Fruit fly (Drosophila melanogaster) whole organism, embryonic: ENCODE measurements around the gene foxo.

Experiments used
- Asciz ChIP-seq: fragments of 200-800 bp; sonication (Bioruptor generic); optimal IDR thresholded peaks from 2 replicates; lab custom pipeline; 2017; ENCODE audit warnings: missing biosample characterization, mild to moderate bottlenecking, missing genetic modification characterization, missing genetic modification reagents
- B-H2 ChIP-seq: fragments of 200-800 bp; sonication (Bioruptor generic); optimal IDR thresholded peaks from 2 replicates; lab custom pipeline; 2018; ENCODE audit warnings: missing biosample characterization, mild to moderate bottlenecking, missing genetic modification characterization
- Bgb ChIP-seq: fragments of 200-800 bp; sonication (Bioruptor generic); IDR thresholded peaks from 2 replicates; pipeline ENCODE4 v1.3.6; 2022; ENCODE audit warnings: missing biosample characterization, missing genetic modification characterization; ENCODE audit not compliant: partially characterized antibody
- Bteb2 ChIP-seq: fragments of 200-800 bp; sonication (Bioruptor generic); optimal IDR thresholded peaks from 2 replicates; lab custom pipeline; 2016; ENCODE audit warnings: missing biosample characterization, missing genetic modification characterization
- CG10979 ChIP-seq: fragments of 200-800 bp; sonication (Bioruptor generic); optimal IDR thresholded peaks from 2 replicates; lab custom pipeline; 2018; ENCODE audit warnings: missing biosample characterization, mild to moderate bottlenecking, missing genetic modification characterization, moderate library complexity
- CG11504 ChIP-seq: fragments of 200-800 bp; sonication (Bioruptor generic); optimal IDR thresholded peaks from 3 replicates; lab custom pipeline; 2019; ENCODE audit warnings: missing biosample characterization, mild to moderate bottlenecking, missing genetic modification characterization, moderate library complexity
- CG12659 ChIP-seq: fragments of 200-800 bp; sonication (Bioruptor generic); optimal IDR thresholded peaks from 3 replicates; lab custom pipeline; 2017; ENCODE audit warnings: mild to moderate bottlenecking, missing biosample characterization, missing genetic modification reagents, missing genetic modification characterization
- CG12744 ChIP-seq: fragments of 200-800 bp; sonication (Bioruptor generic); optimal IDR thresholded peaks from 2 replicates; lab custom pipeline; 2016; ENCODE audit warnings: missing biosample characterization, missing genetic modification characterization
- CG12942 ChIP-seq: fragments of 200-800 bp; sonication (Bioruptor generic); optimal IDR thresholded peaks from 3 replicates; lab custom pipeline; 2016; ENCODE audit warnings: missing biosample characterization, missing genetic modification characterization
- CG15073 ChIP-seq: fragments of 200-800 bp; sonication (Bioruptor generic); optimal IDR thresholded peaks from 2 replicates; lab custom pipeline; 2016; ENCODE audit warnings: missing biosample characterization, missing genetic modification characterization
- CG15696 ChIP-seq: fragments of 200-800 bp; sonication (Bioruptor generic); optimal IDR thresholded peaks from 2 replicates; lab custom pipeline; 2019; ENCODE audit warnings: missing biosample characterization, mild to moderate bottlenecking, missing genetic modification characterization, moderate library complexity
- CG1602 ChIP-seq: fragments of 200-800 bp; sonication (Bioruptor generic); optimal IDR thresholded peaks from 3 replicates; lab custom pipeline; 2016; ENCODE audit warnings: missing biosample characterization, missing genetic modification characterization
- CG16779 ChIP-seq: fragments of 200-800 bp; sonication (Bioruptor generic); IDR thresholded peaks from 2 replicates; pipeline ENCODE4 v1.3.6; 2022; ENCODE audit warnings: missing biosample characterization, missing genetic modification characterization
- CG17912 ChIP-seq: fragments of 200-800 bp; sonication (Bioruptor generic); optimal IDR thresholded peaks from 2 replicates; lab custom pipeline; 2018; ENCODE audit warnings: missing biosample characterization, mild to moderate bottlenecking, missing genetic modification characterization
- CG34376 ChIP-seq: fragments of 200-800 bp; sonication (Bioruptor generic); optimal IDR thresholded peaks from 2 replicates; lab custom pipeline; 2018; ENCODE audit warnings: missing biosample characterization, mild to moderate bottlenecking, missing genetic modification characterization
- CG3995 ChIP-seq: fragments of 200-800 bp; sonication (Bioruptor generic); optimal IDR thresholded peaks from 3 replicates; lab custom pipeline; 2016; ENCODE audit warnings: missing biosample characterization, missing genetic modification characterization
- CG4730 ChIP-seq: fragments of 200-800 bp; sonication (Bioruptor generic); IDR thresholded peaks from 2 replicates; pipeline ENCODE4 v1.3.6; 2022; ENCODE audit warnings: missing biosample characterization, missing genetic modification characterization
- CG5953 ChIP-seq: fragments of 200-800 bp; sonication (Bioruptor generic); IDR thresholded peaks from 2 replicates; pipeline ENCODE4 v1.3.6; 2022; ENCODE audit warnings: missing biosample characterization, missing genetic modification characterization
- CG6683 ChIP-seq: fragments of 200-800 bp; sonication (Bioruptor generic); optimal IDR thresholded peaks from 2 replicates; lab custom pipeline; 2017; ENCODE audit warnings: missing biosample characterization, mild to moderate bottlenecking, missing genetic modification characterization, missing genetic modification reagents
- CG6791 ChIP-seq: fragments of 200-800 bp; sonication (Bioruptor generic); IDR thresholded peaks from 3 replicates; pipeline ENCODE4 v1.3.6; 2022; ENCODE audit warnings: missing biosample characterization, missing genetic modification characterization; ENCODE audit not compliant: partially characterized antibody
- CG6854 ChIP-seq: fragments of 200-800 bp; sonication (Bioruptor generic); optimal IDR thresholded peaks from 3 replicates; lab custom pipeline; 2017; ENCODE audit warnings: missing biosample characterization, mild to moderate bottlenecking, missing genetic modification characterization
- CG8765 ChIP-seq: fragments of 200-800 bp; sonication (Bioruptor generic); IDR thresholded peaks from 2 replicates; pipeline ENCODE4 v1.3.6; 2022; ENCODE audit warnings: missing biosample characterization, missing genetic modification characterization
- CG8944 ChIP-seq: fragments of 200-800 bp; sonication (Bioruptor generic); optimal IDR thresholded peaks from 3 replicates; lab custom pipeline; 2016; ENCODE audit warnings: missing biosample characterization, missing genetic modification characterization
- CG9797 ChIP-seq: fragments of 200-800 bp; sonication (Bioruptor generic); optimal IDR thresholded peaks from 3 replicates; lab custom pipeline; 2018; ENCODE audit warnings: missing biosample characterization, mild to moderate bottlenecking, missing genetic modification characterization
- Elba2 ChIP-seq: fragments of 200-800 bp; sonication (Bioruptor generic); optimal IDR thresholded peaks from 3 replicates; lab custom pipeline; 2016; ENCODE audit warnings: missing biosample characterization, missing genetic modification characterization
- Ets65A ChIP-seq: fragments of 200-800 bp; sonication (Bioruptor generic); peaks from one replicate; lab custom pipeline; 2016; ENCODE audit warnings: missing biosample characterization, missing genetic modification characterization
- Fer3 ChIP-seq: fragments of 200-800 bp; sonication (Bioruptor generic); optimal IDR thresholded peaks from 2 replicates; lab custom pipeline; 2018; ENCODE audit warnings: missing biosample characterization, mild to moderate bottlenecking, missing genetic modification characterization, moderate library complexity
- Hand ChIP-seq: fragments of 200-800 bp; sonication (Bioruptor generic); optimal IDR thresholded peaks from 2 replicates; lab custom pipeline; 2017; ENCODE audit warnings: mild to moderate bottlenecking, missing biosample characterization, missing genetic modification reagents, missing genetic modification characterization
- Lim3 ChIP-seq: fragments of 200-800 bp; sonication (Bioruptor generic); IDR thresholded peaks from 2 replicates; pipeline ENCODE4 v1.3.6; 2022; ENCODE audit warnings: missing biosample characterization, missing genetic modification characterization
- Nf-YA ChIP-seq: fragments of 200-800 bp; sonication (Bioruptor generic); IDR thresholded peaks from 2 replicates; pipeline ENCODE4 v1.3.6; 2022; ENCODE audit warnings: missing biosample characterization, missing genetic modification characterization
- ato ChIP-seq: fragments of 200-800 bp; sonication (Bioruptor generic); IDR thresholded peaks from 2 replicates; pipeline ENCODE4 v1.3.6; 2022; ENCODE audit warnings: missing biosample characterization, missing genetic modification characterization; ENCODE audit not compliant: partially characterized antibody
- chinmo ChIP-seq: fragments of 200-800 bp; sonication (Bioruptor generic); IDR thresholded peaks from 4 replicates; pipeline ENCODE4 v1.3.6; 2022; ENCODE audit warnings: missing biosample characterization, missing genetic modification characterization; ENCODE audit not compliant: partially characterized antibody
- chm ChIP-seq: fragments of 200-800 bp; sonication (Bioruptor generic); IDR thresholded peaks from 2 replicates; pipeline ENCODE4 v1.3.6; 2022; ENCODE audit warnings: missing biosample characterization, missing genetic modification characterization
- crc ChIP-seq: fragments of 200-800 bp; sonication (Bioruptor generic); optimal IDR thresholded peaks from 2 replicates; lab custom pipeline; 2016; ENCODE audit warnings: missing biosample characterization, missing genetic modification characterization
- eve ChIP-seq, 2 experiments: fragments of >200 bp; optimal IDR thresholded peaks; 2 replicates each; lab custom pipeline; 2017; ENCODE audit warnings: missing biosample characterization in 2 of 2, missing genetic modification characterization in 2 of 2
- fd102C ChIP-seq: fragments of 200-800 bp; sonication (Bioruptor generic); optimal IDR thresholded peaks from 2 replicates; lab custom pipeline; 2018; ENCODE audit warnings: missing biosample characterization, mild to moderate bottlenecking, missing genetic modification characterization, moderate library complexity
- fd64A ChIP-seq: fragments of 200-800 bp; sonication (Bioruptor generic); optimal IDR thresholded peaks from 3 replicates; lab custom pipeline; 2018; ENCODE audit warnings: missing biosample characterization, mild to moderate bottlenecking, missing genetic modification characterization
- ftz-f1 ChIP-seq: fragments of 200-800 bp; sonication (Bioruptor generic); optimal IDR thresholded peaks from 2 replicates; lab custom pipeline; 2016; ENCODE audit warnings: missing biosample characterization, missing genetic modification characterization
- hth ChIP-seq: fragments of >200 bp; optimal IDR thresholded peaks from 2 replicates; lab custom pipeline; 2017; ENCODE audit warnings: inconsistent platforms
- jumu ChIP-seq: fragments of 200-800 bp; sonication (Bioruptor generic); optimal IDR thresholded peaks from 3 replicates; lab custom pipeline; 2016; ENCODE audit warnings: missing biosample characterization, missing genetic modification characterization
- ken ChIP-seq: fragments of 200-800 bp; sonication (Bioruptor generic); IDR thresholded peaks from 3 replicates; pipeline ENCODE4 v1.3.6; 2022; ENCODE audit warnings: missing biosample characterization, missing genetic modification characterization
- luna ChIP-seq: fragments of 200-800 bp; sonication (Bioruptor generic); optimal IDR thresholded peaks from 2 replicates; lab custom pipeline; 2016; ENCODE audit warnings: missing biosample characterization, missing genetic modification characterization
- nmo ChIP-seq: fragments of 200-800 bp; sonication (Bioruptor generic); optimal IDR thresholded peaks from 2 replicates; lab custom pipeline; 2018; ENCODE audit warnings: missing biosample characterization, mild to moderate bottlenecking, missing genetic modification characterization, moderate library complexity
- p53 ChIP-seq: fragments of 200-800 bp; sonication (Bioruptor generic); optimal IDR thresholded peaks from 2 replicates; lab custom pipeline; 2016; ENCODE audit warnings: missing biosample characterization, missing genetic modification characterization
- pum ChIP-seq: fragments of 200-800 bp; sonication (Bioruptor generic); optimal IDR thresholded peaks from 2 replicates; lab custom pipeline; 2016; ENCODE audit warnings: missing biosample characterization, missing genetic modification characterization
- slbo ChIP-seq: fragments of 200-800 bp; sonication (Bioruptor generic); IDR thresholded peaks from 2 replicates; pipeline ENCODE4 v1.3.6; 2022; ENCODE audit warnings: missing biosample characterization, missing genetic modification characterization
- stwl ChIP-seq: fragments of 200-800 bp; sonication (Bioruptor generic); optimal IDR thresholded peaks from 3 replicates; lab custom pipeline; 2018; ENCODE audit warnings: missing biosample characterization, mild to moderate bottlenecking, missing genetic modification characterization, moderate library complexity
- usp ChIP-seq: fragments of >200 bp; optimal IDR thresholded peaks from 2 replicates; lab custom pipeline; 2017; ENCODE audit warnings: missing biosample characterization, missing genetic modification characterization
- vnd ChIP-seq: fragments of 200-800 bp; sonication (Bioruptor generic); IDR thresholded peaks from 3 replicates; pipeline ENCODE4 v1.3.6; 2022; ENCODE audit warnings: missing biosample characterization, missing genetic modification characterization; ENCODE audit not compliant: partially characterized antibody
- wdn ChIP-seq: fragments of 200-800 bp; sonication (Bioruptor generic); IDR thresholded peaks from 2 replicates; pipeline ENCODE4 v1.3.6; 2022; ENCODE audit warnings: missing biosample characterization, missing genetic modification characterization

foxo gene

dm6 chr3R:14088887-14089567, 32.3 kb downstream of the foxo start, which contains the start of gene Npc2b (continued):
- TF ChIP-seq usp (GFP tag; lab: Kevin White, UChicago) (no peak), CG17912 (no peak), luna (no peak), CG15696 (tag; lab: Kevin White, UChicago) (peak; percentile 52), Fer3 (tag; lab: Kevin White, UChicago) (peak; percentile 55), CG10979 (tag; lab: Kevin White, UChicago) (peak; percentile 56), ftz-f1 (GFP tag; lab: Kevin White, UChicago) (no peak), Bteb2 (GFP tag; lab: Kevin White, UChicago) (peak; percentile 4), Elba2 (no peak), CG16779 (no peak; the same call in 1 of the 2 replicates), vnd (GFP tag; lab: Robert Waterston, UW) (no peak), CG8944 (GFP tag; lab: Kevin White, UChicago) (peak; percentile 62), p53 (GFP tag; lab: Kevin White, UChicago) (no peak), ken (GFP tag; lab: Robert Waterston, UW) (peak; percentile 50; the same call in 2 of the 3 replicates), CG6854 (GFP tag; lab: Kevin White, UChicago) (no peak), stwl (tag; lab: Kevin White, UChicago) (peak; percentile 85), hth (no peak), CG11504 (peak; percentile 74), CG4730 (GFP tag; lab: Robert Waterston, UW) (peak; percentile 5; the same call in 1 of the 2 replicates), fd64A (GFP tag; lab: Kevin White, UChicago) (no peak), CG15073 (GFP tag; lab: Kevin White, UChicago) (no peak), fd102C (peak; percentile 31), ato (GFP tag; lab: Robert Waterston, UW) (no peak), chinmo (GFP tag; lab: Robert Waterston, UW) (no peak), CG12659 (GFP tag; lab: Kevin White, UChicago) (peak; percentile 34), Lim3 (GFP tag; lab: Robert Waterston, UW) (no peak), eve (GFP tag; optimal IDR thresholded peaks at IDR 0.05; lab: Kevin White, UChicago) (peak in 1 of 2 experiments; percentile 37), CG3995 (GFP tag; lab: Kevin White, UChicago) (no peak), CG34376 (no peak), CG1602 (GFP tag; lab: Kevin White, UChicago) (peak; percentile 71), nmo (GFP tag; lab: Kevin White, UChicago) (peak; percentile 70), B-H2 (GFP tag; lab: Kevin White, UChicago) (peak; percentile 26), jumu (GFP tag; lab: Kevin White, UChicago) (no peak), Ets65A (GFP tag; lab: Kevin White, UChicago) (peak; percentile 94), CG6791 (GFP tag; lab: Robert Waterston, UW) (peak; percentile 53; the same call in 1 of the 3 replicates), CG6683 (GFP tag; lab: Kevin White, UChicago) (peak; percentile 23), Asciz (GFP tag; lab: Kevin White, UChicago) (peak; percentile 34), CG9797 (GFP tag; lab: Kevin White, UChicago) (no peak), CG8765 (GFP tag; lab: Robert Waterston, UW) (no peak), CG12744 (GFP tag; lab: Kevin White, UChicago) (peak; percentile 33), Nf-YA (GFP tag; lab: Robert Waterston, UW) (no peak), Bgb (peak; percentile 81), chm (GFP tag; lab: Robert Waterston, UW) (no peak), CG5953 (GFP tag; lab: Robert Waterston, UW) (no peak), wdn (no peak), slbo (GFP tag; lab: Robert Waterston, UW) (peak; percentile 81), pum (peak; percentile 19), crc (GFP tag; lab: Kevin White, UChicago) (no peak), CG12942 (GFP tag; lab: Kevin White, UChicago) (peak; percentile 30), Hand (no peak)
